Worm (Caenorhabditis elegans) whole organism, L2 larva: ENCODE results near the gene C38C6.3.

ENCODE experiments used
- C34F6.9 ChIP-seq: fragments of 150-350 bp; optimal IDR thresholded peaks from 2 replicates; lab custom pipeline; 2014; ENCODE audit warnings: missing biosample characterization, missing genetic modification characterization
- F13H6.1 ChIP-seq: sonication (generic microtip); optimal IDR thresholded peaks from 2 replicates; lab custom pipeline; 2016; ENCODE audit warnings: missing genetic modification characterization, missing compliant biosample characterization
- R02D3.7 ChIP-seq: fragments of 150-350 bp; optimal IDR thresholded peaks from 2 replicates; lab custom pipeline; 2014; ENCODE audit warnings: missing biosample characterization, missing genetic modification characterization
- Y55F3AM.14 ChIP-seq: fragments of 200-800 bp; sonication (Bioruptor generic); optimal IDR thresholded peaks from 2 replicates; lab custom pipeline; 2018; ENCODE audit warnings: mild to moderate bottlenecking, missing genetic modification characterization, missing compliant biosample characterization
- alr-1 ChIP-seq: fragments of 150-350 bp; optimal IDR thresholded peaks from 2 replicates; lab custom pipeline; 2014; ENCODE audit warnings: missing biosample characterization, missing genetic modification characterization
- aly-2 ChIP-seq: fragments of 150-350 bp; optimal IDR thresholded peaks from 2 replicates; lab custom pipeline; 2014; ENCODE audit warnings: missing biosample characterization, missing genetic modification characterization
- ama-1 ChIP-seq: fragments of 150-350 bp; optimal IDR thresholded peaks from 2 replicates; lab custom pipeline; 2018; ENCODE audit warnings: inconsistent platforms
- blmp-1 ChIP-seq: sonication (generic microtip); optimal IDR thresholded peaks from 2 replicates; lab custom pipeline; 2017; ENCODE audit warnings: missing genetic modification characterization, mild to moderate bottlenecking, missing compliant biosample characterization, antibody characterized with exemption, moderate library complexity; ENCODE audit not compliant: insufficient read depth
- ceh-16 ChIP-seq: fragments of 150-350 bp; optimal IDR thresholded peaks from 2 replicates; lab custom pipeline; 2014; ENCODE audit warnings: missing biosample characterization, missing genetic modification characterization
- ceh-82 ChIP-seq: fragments of 150-350 bp; optimal IDR thresholded peaks from 2 replicates; lab custom pipeline; 2014; ENCODE audit warnings: missing biosample characterization, missing genetic modification characterization
- crh-2 ChIP-seq: sonication (generic microtip); optimal IDR thresholded peaks from 2 replicates; lab custom pipeline; 2017; ENCODE audit warnings: missing biosample characterization, missing genetic modification characterization
- dmd-4 ChIP-seq: sonication (generic microtip); optimal IDR thresholded peaks from 2 replicates; lab custom pipeline; 2017; ENCODE audit warnings: missing biosample characterization, missing genetic modification characterization
- egl-27 ChIP-seq: sonication (generic microtip); optimal IDR thresholded peaks from 3 replicates; lab custom pipeline; 2017; ENCODE audit warnings: missing biosample characterization, missing genetic modification reagents, missing genetic modification characterization
- elt-1 ChIP-seq: fragments of 150-350 bp; optimal IDR thresholded peaks from 2 replicates; lab custom pipeline; 2014; ENCODE audit warnings: missing biosample characterization, missing genetic modification characterization
- elt-3 ChIP-seq: sonication (generic microtip); optimal IDR thresholded peaks from 2 replicates; lab custom pipeline; 2017; ENCODE audit warnings: missing biosample characterization, missing genetic modification characterization
- fos-1 ChIP-seq: fragments of 150-350 bp; optimal IDR thresholded peaks from 2 replicates; lab custom pipeline; 2014; ENCODE audit warnings: missing biosample characterization, missing genetic modification characterization
- gmeb-1 ChIP-seq: fragments of 150-350 bp; optimal IDR thresholded peaks from 2 replicates; lab custom pipeline; 2014; ENCODE audit warnings: missing biosample characterization, missing genetic modification characterization
- lin-11 ChIP-seq: fragments of 150-350 bp; sonication (generic microtip); optimal IDR thresholded peaks from 2 replicates; lab custom pipeline; 2014; ENCODE audit warnings: missing biosample characterization, missing genetic modification characterization, inconsistent platforms, mixed read lengths
- lin-13 ChIP-seq: fragments of 150-350 bp; optimal IDR thresholded peaks from 2 replicates; lab custom pipeline; 2014; ENCODE audit warnings: missing biosample characterization, missing genetic modification reagents, missing genetic modification characterization
- lin-39 ChIP-seq: fragments of 150-350 bp; optimal IDR thresholded peaks from 2 replicates; lab custom pipeline; 2014; ENCODE audit warnings: missing biosample characterization, missing genetic modification reagents, missing genetic modification characterization
- lsy-2 ChIP-seq, 2 experiments: fragments of 150-350 bp in 1 of 2; sonication (generic microtip) in 1 of 2; optimal IDR thresholded peaks; 2 replicates each; lab custom pipeline; 2014 to 2017; ENCODE audit warnings: missing biosample characterization in 2 of 2, missing genetic modification characterization in 2 of 2
- mab-5 ChIP-seq: fragments of 150-350 bp; optimal IDR thresholded peaks from 2 replicates; lab custom pipeline; 2014; ENCODE audit warnings: missing biosample characterization, missing genetic modification characterization
- mdl-1 ChIP-seq, 2 experiments: fragments of 150-350 bp in 1 of 2; sonication (generic microtip) in 1 of 2; optimal IDR thresholded peaks; 2 replicates each; lab custom pipeline; 2017; ENCODE audit warnings: missing biosample characterization in 2 of 2, missing genetic modification characterization in 2 of 2
- nhr-11 ChIP-seq: fragments of 150-350 bp; optimal IDR thresholded peaks from 2 replicates; lab custom pipeline; 2014; ENCODE audit warnings: missing biosample characterization, missing genetic modification characterization
- nhr-12 ChIP-seq: fragments of 150-350 bp; optimal IDR thresholded peaks from 2 replicates; lab custom pipeline; 2014; ENCODE audit warnings: missing biosample characterization, missing genetic modification characterization
- nhr-129 ChIP-seq: fragments of 150-350 bp; optimal IDR thresholded peaks from 2 replicates; lab custom pipeline; 2014; ENCODE audit warnings: missing biosample characterization, missing genetic modification characterization
- nhr-21 ChIP-seq: fragments of 150-350 bp; optimal IDR thresholded peaks from 2 replicates; lab custom pipeline; 2014; ENCODE audit warnings: missing biosample characterization, missing genetic modification characterization
- nhr-23 ChIP-seq: fragments of 150-350 bp; optimal IDR thresholded peaks from 2 replicates; lab custom pipeline; 2014; ENCODE audit warnings: missing biosample characterization, missing genetic modification reagents, missing genetic modification characterization
- nhr-237 ChIP-seq: fragments of 150-350 bp; optimal IDR thresholded peaks from 2 replicates; lab custom pipeline; 2014; ENCODE audit warnings: missing biosample characterization, missing genetic modification characterization
- nhr-25 ChIP-seq: fragments of 150-350 bp; sonication (generic microtip); optimal IDR thresholded peaks from 3 replicates; lab custom pipeline; 2014; ENCODE audit warnings: missing biosample characterization, missing genetic modification characterization
- nhr-6 ChIP-seq: fragments of 150-350 bp; optimal IDR thresholded peaks from 2 replicates; lab custom pipeline; 2014; ENCODE audit warnings: missing biosample characterization, missing genetic modification characterization
- nhr-77 ChIP-seq: fragments of 150-350 bp; optimal IDR thresholded peaks from 2 replicates; lab custom pipeline; 2014; ENCODE audit warnings: missing biosample characterization, missing genetic modification characterization
- peb-1 ChIP-seq: fragments of 150-350 bp; optimal IDR thresholded peaks from 2 replicates; lab custom pipeline; 2014; ENCODE audit warnings: missing biosample characterization, missing genetic modification characterization
- sem-4 ChIP-seq: fragments of 150-350 bp; optimal IDR thresholded peaks from 2 replicates; lab custom pipeline; 2014; ENCODE audit warnings: missing biosample characterization, missing genetic modification reagents, missing genetic modification characterization
- skn-1 ChIP-seq: sonication (generic microtip); optimal IDR thresholded peaks from 2 replicates; lab custom pipeline; 2017; ENCODE audit warnings: missing biosample characterization, missing genetic modification characterization
- sma-3 ChIP-seq: sonication (generic microtip); optimal IDR thresholded peaks from 2 replicates; lab custom pipeline; 2016; ENCODE audit warnings: missing genetic modification reagents, missing genetic modification characterization, missing compliant biosample characterization
- sma-9 ChIP-seq, 2 experiments: fragments of 150-350 bp in 1 of 2; sonication (generic microtip) in 1 of 2; optimal IDR thresholded peaks; 2 replicates each; lab custom pipeline; 2014 to 2016; ENCODE audit warnings: missing genetic modification characterization in 2 of 2, mild to moderate bottlenecking in 1 of 2, missing biosample characterization in 1 of 2, missing compliant biosample characterization in 1 of 2, missing genetic modification reagents in 1 of 2, moderate library complexity in 1 of 2
- snpc-4 ChIP-seq: fragments of 150-350 bp; optimal IDR thresholded peaks from 2 replicates; lab custom pipeline; 2014; ENCODE audit warnings: missing biosample characterization, missing genetic modification characterization
- unc-39 ChIP-seq: fragments of 150-350 bp; optimal IDR thresholded peaks from 2 replicates; lab custom pipeline; 2014; ENCODE audit warnings: missing biosample characterization, missing genetic modification characterization
- unc-55 ChIP-seq: fragments of 150-350 bp; sonication (generic microtip); optimal IDR thresholded peaks from 3 replicates; lab custom pipeline; 2014; ENCODE audit warnings: missing biosample characterization, missing genetic modification reagents, missing genetic modification characterization
- unc-62 ChIP-seq: fragments of 150-350 bp; optimal IDR thresholded peaks from 2 replicates; lab custom pipeline; 2014; ENCODE audit warnings: missing biosample characterization, missing genetic modification reagents, missing genetic modification characterization
- zag-1 ChIP-seq: fragments of 150-350 bp; optimal IDR thresholded peaks from 2 replicates; lab custom pipeline; 2014; ENCODE audit warnings: missing biosample characterization, missing genetic modification characterization
- ztf-1 ChIP-seq: fragments of 200-800 bp; sonication (Bioruptor generic); conservative IDR thresholded peaks from 2 replicates; pipeline ENCODE4 v1.3.6; 2022; ENCODE audit warnings: missing genetic modification characterization, missing compliant biosample characterization
- ztf-11 ChIP-seq: sonication (generic microtip); optimal IDR thresholded peaks from 2 replicates; lab custom pipeline; 2017; ENCODE audit warnings: missing biosample characterization, missing genetic modification characterization
- ztf-4 ChIP-seq: fragments of 150-350 bp; optimal IDR thresholded peaks from 2 replicates; lab custom pipeline; 2014; ENCODE audit warnings: missing biosample characterization, missing genetic modification characterization

The C38C6.3 gene

DNA sequence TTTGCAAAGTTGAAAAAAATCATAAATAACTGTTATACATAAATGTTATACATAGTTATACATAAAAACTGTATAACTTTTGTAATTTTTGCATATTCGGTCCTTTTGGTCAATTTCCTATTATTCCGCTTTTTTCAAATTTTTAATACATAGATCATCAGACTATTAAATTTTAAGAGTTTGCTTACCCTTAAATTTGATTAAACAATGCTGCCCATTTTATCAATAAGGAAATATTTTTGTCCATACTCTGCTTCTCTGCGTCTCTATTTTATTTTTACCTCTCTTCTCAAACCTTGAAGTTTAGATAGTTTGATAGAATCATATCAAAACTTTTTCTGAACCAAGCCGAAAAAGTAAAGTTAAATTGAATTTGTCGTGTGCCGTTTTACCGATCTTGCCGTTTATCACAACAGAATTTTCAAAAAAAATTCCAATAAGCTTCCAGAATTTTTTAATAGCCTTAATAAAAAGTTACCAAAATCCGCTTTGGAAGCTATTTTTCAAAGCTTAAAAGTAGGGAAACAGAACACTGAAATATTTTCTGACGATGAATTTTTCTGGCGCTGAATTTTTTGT, 33.5 kb upstream of the C38C6.3 start:
- TF ChIP-seq snpc-4 (tag; lab: Kevin White, UChicago), result no peak
- no peak for TF ChIP-seq unc-55 (GFP tag; lab: Kevin White, UChicago)
- no peak for TF ChIP-seq nhr-77 (tag; lab: Kevin White, UChicago)
- TF ChIP-seq nhr-11 (tag; lab: Kevin White, UChicago), result no peak
- TF ChIP-seq peb-1 (tag; lab: Kevin White, UChicago), result no peak
- no peak for TF ChIP-seq nhr-25
- TF ChIP-seq sem-4, result no peak
- no peak for TF ChIP-seq lin-39
- no peak for TF ChIP-seq sma-9 (GFP tag; optimal IDR thresholded peaks at IDR 0.05; lab: Kevin White, UChicago)
- TF ChIP-seq sma-9 (tag; optimal IDR thresholded peaks at IDR 0.05; lab: Kevin White, UChicago), result no peak
- no peak for TF ChIP-seq aly-2 (tag; lab: Kevin White, UChicago)
- no peak for TF ChIP-seq nhr-129 (tag; lab: Kevin White, UChicago)

- TF ChIP-seq lin-11, result no peak
- no peak for TF ChIP-seq lin-13 (GFP tag; lab: Kevin White, UChicago)
- no peak for TF ChIP-seq C34F6.9 (tag; lab: Kevin White, UChicago)
- TF ChIP-seq egl-27, result no peak
- no peak for TF ChIP-seq unc-62 (GFP tag; lab: Kevin White, UChicago)
- no peak for TF ChIP-seq nhr-21
- no peak for TF ChIP-seq mab-5 (tag; lab: Kevin White, UChicago)
- TF ChIP-seq ama-1, result no peak
- no peak for TF ChIP-seq nhr-12
- TF ChIP-seq Y55F3AM.14 (GFP tag; lab: Kevin White, UChicago), result no peak
- no peak for TF ChIP-seq nhr-23 (tag; lab: Kevin White, UChicago)
- TF ChIP-seq ztf-11 (tag; lab: Kevin White, UChicago), result no peak
- no peak for TF ChIP-seq nhr-11 (tag; lab: Kevin White, UChicago)
- TF ChIP-seq R02D3.7 (tag; lab: Kevin White, UChicago), result no peak
- no peak for TF ChIP-seq nhr-237 (tag; lab: Kevin White, UChicago)
- TF ChIP-seq F13H6.1 (tag; lab: Kevin White, UChicago), result no peak
- no peak for TF ChIP-seq skn-1
- TF ChIP-seq mdl-1 (tag; optimal IDR thresholded peaks at IDR 0.05; lab: Kevin White, UChicago), result no peak
- TF ChIP-seq elt-1 (tag; lab: Kevin White, UChicago), result no peak
- no peak for TF ChIP-seq sem-4
- no peak for TF ChIP-seq zag-1 (tag; lab: Kevin White, UChicago)
- TF ChIP-seq ztf-1, result no peak
- no peak for TF ChIP-seq nhr-77 (tag; lab: Kevin White, UChicago)
- TF ChIP-seq gmeb-1 (tag; lab: Kevin White, UChicago), result no peak
- no peak for TF ChIP-seq peb-1 (tag; lab: Kevin White, UChicago)
- no peak for TF ChIP-seq unc-39 (tag; lab: Kevin White, UChicago)
- TF ChIP-seq ceh-82 (tag; lab: Kevin White, UChicago), result no peak
- no peak for TF ChIP-seq alr-1
- TF ChIP-seq blmp-1, result peak; percentile 26
- TF ChIP-seq fos-1 (tag; lab: Kevin White, UChicago), result peak; percentile 44
- TF ChIP-seq sma-9 (GFP tag; optimal IDR thresholded peaks at IDR 0.05; lab: Kevin White, UChicago), result peak; percentile 68
- no peak for TF ChIP-seq sma-9 (tag; optimal IDR thresholded peaks at IDR 0.05; lab: Kevin White, UChicago)
- no peak for TF ChIP-seq snpc-4 (tag; lab: Kevin White, UChicago)
- TF ChIP-seq elt-3 (tag; lab: Kevin White, UChicago), result no peak
- peak; percentile 15 for TF ChIP-seq sma-3 (GFP tag; lab: Kevin White, UChicago)
- no peak for TF ChIP-seq lin-39
- TF ChIP-seq nhr-25, result peak; percentile 27
- TF ChIP-seq ceh-16 (tag; lab: Kevin White, UChicago), result no peak
- no peak for TF ChIP-seq ztf-4 (tag; lab: Kevin White, UChicago)
- no peak for TF ChIP-seq unc-55 (GFP tag; lab: Kevin White, UChicago)
- TF ChIP-seq crh-2 (tag; lab: Kevin White, UChicago), result peak; percentile 31
- peak; percentile 36 for TF ChIP-seq nhr-129 (tag; lab: Kevin White, UChicago)
- no peak for TF ChIP-seq aly-2 (tag; lab: Kevin White, UChicago)
- TF ChIP-seq lsy-2 (tag; optimal IDR thresholded peaks at IDR 0.05; lab: Kevin White, UChicago), result peak in 1 of 2 experiments; percentile 11
- TF ChIP-seq dmd-4, result no peak
- no peak for TF ChIP-seq nhr-6 (tag; lab: Kevin White, UChicago)
Measured at ce11 chrII:14599933-14600630, 32.8 kb upstream of the C38C6.3 start.
